Fruit fly (Drosophila melanogaster): ENCODE results near the gene CG1647.

CG1647 gene

dm6 chr3R:28831626-28832267 is 11.7 kb downstream of the CG1647 start, which contains the start of gene WASp (continued):
- peak; percentile 43 for TF ChIP-seq CG1233 (GFP tag; optimal IDR thresholded peaks at IDR 0.05)
- TF ChIP-seq br (optimal IDR thresholded peaks at IDR 0.05), result no peak
- peak; percentile 62 for TF ChIP-seq CrebB (tag; optimal IDR thresholded peaks at IDR 0.05)
- TF ChIP-seq hth (optimal IDR thresholded peaks at IDR 0.05), result no peak
- TF ChIP-seq Eip74EF (GFP tag; optimal IDR thresholded peaks at IDR 0.05), result peak in 1 of 2 experiments; percentile 86
- peak; percentile 89 for TF ChIP-seq YL-1 (GFP tag; optimal IDR thresholded peaks at IDR 0.05)
- peak; percentile 62 for TF ChIP-seq vfl (GFP tag; optimal IDR thresholded peaks at IDR 0.05)
- TF ChIP-seq CG11093 (GFP tag; IDR thresholded peaks at IDR 0.05), result no peak
- TF ChIP-seq CG2120 (GFP tag; optimal IDR thresholded peaks at IDR 0.05), result no peak
- peak; percentile 65 for TF ChIP-seq CG4424 (GFP tag; optimal IDR thresholded peaks at IDR 0.05)
- TF ChIP-seq CG13296 (GFP tag; optimal IDR thresholded peaks at IDR 0.05), result no peak
- TF ChIP-seq CG4404 (GFP tag; IDR thresholded peaks at IDR 0.05), result no peak
- peak; percentile 83 for TF ChIP-seq CHES-1-like (GFP tag; optimal IDR thresholded peaks at IDR 0.05)
- TF ChIP-seq CG3995 (GFP tag; optimal IDR thresholded peaks at IDR 0.05), result peak; percentile 69
- TF ChIP-seq al (GFP tag; IDR thresholded peaks at IDR 0.05), result peak; percentile 30; the same call in 1 of the 2 replicates
- peak; percentile 78 for TF ChIP-seq disco-r (GFP tag; optimal IDR thresholded peaks at IDR 0.05)
- no peak for TF ChIP-seq Dfd (GFP tag; optimal IDR thresholded peaks at IDR 0.05)
- 0 out of 2 replicates have a peak, but pooled peaks have one; percentile 42 for TF ChIP-seq sens-2 (GFP tag; IDR thresholded peaks at IDR 0.05)
- no peak for TF ChIP-seq h (optimal IDR thresholded peaks at IDR 0.05)
- TF ChIP-seq sqz (GFP tag; optimal IDR thresholded peaks at IDR 0.05), result no peak
- TF ChIP-seq Poxn (GFP tag; IDR thresholded peaks at IDR 0.05), result no peak
- TF ChIP-seq stc (GFP tag; IDR thresholded peaks at IDR 0.05), result peak; percentile 70
- TF ChIP-seq CG10274 (GFP tag; optimal IDR thresholded peaks at IDR 0.05), result peak; percentile 15
- TF ChIP-seq Dll (GFP tag; IDR thresholded peaks at IDR 0.05; ENCODE audit: partially characterized antibody), result peak; percentile 52; the same call in 1 of the 4 replicates
- peak; percentile 81 for TF ChIP-seq Hsf (GFP tag; optimal IDR thresholded peaks at IDR 0.05)
- peak; percentile 47 for TF ChIP-seq eyg (GFP tag; optimal IDR thresholded peaks at IDR 0.05)
- TF ChIP-seq jumu (GFP tag; optimal IDR thresholded peaks at IDR 0.05), result peak; percentile 71
- peak; percentile 3 for TF ChIP-seq Six4 (GFP tag; optimal IDR thresholded peaks at IDR 0.05)
- peak; percentile 46 for TF ChIP-seq CG9437 (GFP tag; optimal IDR thresholded peaks at IDR 0.05)
- TF ChIP-seq dati (GFP tag; IDR thresholded peaks at IDR 0.05), result 0 out of 2 replicates have a peak, but pooled peaks have one; percentile 29
- no peak for TF ChIP-seq CG16779 (GFP tag; IDR thresholded peaks at IDR 0.05)
- peak; percentile 68 for TF ChIP-seq bab2 (GFP tag; optimal IDR thresholded peaks at IDR 0.05)
- peak; percentile 68 for TF ChIP-seq Dad (GFP tag; optimal IDR thresholded peaks at IDR 0.05)
- peak; percentile 52; the same call in 1 of the 3 replicates for TF ChIP-seq Dbx (GFP tag; IDR thresholded peaks at IDR 0.05)
- peak; percentile 64 for TF ChIP-seq mam (GFP tag; optimal IDR thresholded peaks at IDR 0.05)
- TF ChIP-seq nerfin-1 (tag; optimal IDR thresholded peaks at IDR 0.05), result peak; percentile 40
- peak; percentile 94 for TF ChIP-seq Sry-δ (GFP tag; optimal IDR thresholded peaks at IDR 0.05)
- no peak for TF ChIP-seq abd-A (tag; optimal IDR thresholded peaks at IDR 0.05)
- TF ChIP-seq HLHmδ (GFP tag; optimal IDR thresholded peaks at IDR 0.05), result no peak
- TF ChIP-seq CG15696 (tag; optimal IDR thresholded peaks at IDR 0.05), result no peak
- TF ChIP-seq Elba2 (GFP tag; optimal IDR thresholded peaks at IDR 0.05), result peak; percentile 51
- no peak for TF ChIP-seq ab (GFP tag; optimal IDR thresholded peaks at IDR 0.05)
- peak; percentile 75 for TF ChIP-seq row (GFP tag; IDR thresholded peaks at IDR 0.05)
- TF ChIP-seq pnt (GFP tag; optimal IDR thresholded peaks at IDR 0.05), result peak; percentile 26
- TF ChIP-seq HLH54F (GFP tag; optimal IDR thresholded peaks at IDR 0.05), result peak; percentile 69
- peak; percentile 65 for TF ChIP-seq CG17186 (GFP tag; optimal IDR thresholded peaks at IDR 0.05)
- no peak for TF ChIP-seq Vsx1 (GFP tag; optimal IDR thresholded peaks at IDR 0.05)
- peak; percentile 78 for TF ChIP-seq CG17912 (GFP tag; optimal IDR thresholded peaks at IDR 0.05)
- TF ChIP-seq D19A (tag; optimal IDR thresholded peaks at IDR 0.05), result no peak
- TF ChIP-seq Atf-2 (GFP tag; optimal IDR thresholded peaks at IDR 0.05), result peak; percentile 39
- peak; percentile 75 for TF ChIP-seq CG9817 (tag; optimal IDR thresholded peaks at IDR 0.05)
